Worm (Caenorhabditis elegans) whole organism, midembryonic: ENCODE measurements around the gene num-1.

Experiments
- T22C8.4 ChIP-seq: fragments of 200-800 bp; sonication (Bioruptor generic); IDR thresholded peaks from 2 replicates; pipeline ENCODE4 v1.3.6; 2022; ENCODE audit warnings: missing genetic modification characterization, missing compliant biosample characterization
- cog-1 ChIP-seq: sonication (generic microtip); optimal IDR thresholded peaks from 2 replicates; lab custom pipeline; 2016; ENCODE audit warnings: missing genetic modification characterization, missing compliant biosample characterization
- flt-1 ChIP-seq: fragments of 200-800 bp; sonication (Bioruptor generic); IDR thresholded peaks from 2 replicates; pipeline ENCODE4 v1.3.6; 2022; ENCODE audit warnings: missing genetic modification characterization, missing compliant biosample characterization
- klf-2 ChIP-seq: fragments of 200-800 bp; sonication (Bioruptor generic); conservative IDR thresholded peaks from 2 replicates; pipeline ENCODE4 v1.3.6; 2022; ENCODE audit warnings: missing genetic modification reagents, missing genetic modification characterization, missing compliant biosample characterization
- med-1 ChIP-seq: sonication (generic microtip); optimal IDR thresholded peaks from 2 replicates; lab custom pipeline; 2017; ENCODE audit warnings: missing genetic modification characterization, mild to moderate bottlenecking, missing compliant biosample characterization, antibody characterized with exemption, missing genetic modification reagents; ENCODE audit not compliant: insufficient read depth
- ref-1 ChIP-seq: fragments of 200-800 bp; sonication (Bioruptor generic); conservative IDR thresholded peaks from 2 replicates; pipeline ENCODE4 v1.3.6; 2022; ENCODE audit warnings: missing genetic modification reagents, missing genetic modification characterization, missing compliant biosample characterization
- tab-1 ChIP-seq: fragments of 200-800 bp; sonication (Bioruptor generic); IDR thresholded peaks from 2 replicates; pipeline ENCODE4 v1.3.6; 2022; ENCODE audit warnings: missing genetic modification characterization, missing compliant biosample characterization
- ztf-23 ChIP-seq: fragments of 200-800 bp; sonication (Bioruptor generic); IDR thresholded peaks from 2 replicates; pipeline ENCODE4 v1.3.6; 2022; ENCODE audit warnings: missing genetic modification reagents, missing genetic modification characterization, missing compliant biosample characterization
- ztf-29 ChIP-seq: fragments of 200-800 bp; sonication (Bioruptor generic); IDR thresholded peaks from 2 replicates; pipeline ENCODE4 v1.3.6; 2022; ENCODE audit warnings: missing genetic modification reagents, missing genetic modification characterization, missing compliant biosample characterization

num-1 gene

ce11 chrV:20847743-20848229 is 18.2 kb downstream of the num-1 start:
- no peak for TF ChIP-seq ztf-29
- no peak for TF ChIP-seq ref-1 (GFP tag; lab: Robert Waterston, UW)
- no peak for TF ChIP-seq cog-1 (tag; lab: Kevin White, UChicago)
- TF ChIP-seq ztf-23 (GFP tag; lab: Robert Waterston, UW), result no peak
- no peak for TF ChIP-seq tab-1 (GFP tag; lab: Robert Waterston, UW)
- TF ChIP-seq med-1 (GFP tag; lab: Kevin White, UChicago), result no peak
- TF ChIP-seq flt-1 (GFP tag; lab: Robert Waterston, UW), result no peak

ce11 chrV:20850580-20850979 is 21.0 kb downstream of the num-1 start, which contains the start of gene clec-264:
clec-264 (minus strand) TSS chrV:20850701.
- TF ChIP-seq tab-1 (GFP tag; lab: Robert Waterston, UW), result no peak

ce11 chrV:20851847-20852386 is 22.3 kb downstream of the num-1 start, which contains the start of gene ndua-1:
ndua-1 (minus strand) TSS chrV:20851897.
- no peak for TF ChIP-seq cog-1 (tag; lab: Kevin White, UChicago)
- TF ChIP-seq med-1 (GFP tag; lab: Kevin White, UChicago), result peak; percentile 41
- TF ChIP-seq flt-1 (GFP tag; lab: Robert Waterston, UW), result peak; percentile 65; the same call in 1 of the 2 replicates
- peak; percentile 41; the same call in 1 of the 2 replicates for TF ChIP-seq tab-1 (GFP tag; lab: Robert Waterston, UW)
- no peak for TF ChIP-seq T22C8.4
- TF ChIP-seq ztf-29, result no peak
- no peak for TF ChIP-seq ref-1 (GFP tag; lab: Robert Waterston, UW)
- TF ChIP-seq ztf-23 (GFP tag; lab: Robert Waterston, UW), result peak; percentile 57; the same call in 1 of the 2 replicates
- TF ChIP-seq klf-2 (GFP tag; lab: Robert Waterston, UW), result no peak

- no peak for TF ChIP-seq T22C8.4
- TF ChIP-seq med-1 (GFP tag; lab: Kevin White, UChicago), result no peak
- no peak for TF ChIP-seq ref-1 (GFP tag; lab: Robert Waterston, UW)
- TF ChIP-seq ztf-29, result no peak
- TF ChIP-seq ztf-23 (GFP tag; lab: Robert Waterston, UW), result no peak
- no peak for TF ChIP-seq klf-2 (GFP tag; lab: Robert Waterston, UW)
- no peak for TF ChIP-seq flt-1 (GFP tag; lab: Robert Waterston, UW)
- TF ChIP-seq tab-1 (GFP tag; lab: Robert Waterston, UW), result no peak
- no peak for TF ChIP-seq cog-1 (tag; lab: Kevin White, UChicago)
Observed at ce11 chrV:20853581-20854161, 24.1 kb downstream of the num-1 start, which contains the start of gene F31D4.5. F31D4.5 (plus strand) TSS chrV:20854071.

- TF ChIP-seq T22C8.4 (no peak), klf-2 (GFP tag; lab: Robert Waterston, UW) (no peak), tab-1 (GFP tag; lab: Robert Waterston, UW) (no peak), ref-1 (GFP tag; lab: Robert Waterston, UW) (no peak), cog-1 (tag; lab: Kevin White, UChicago) (no peak), ztf-23 (GFP tag; lab: Robert Waterston, UW) (no peak), med-1 (GFP tag; lab: Kevin White, UChicago) (no peak), flt-1 (GFP tag; lab: Robert Waterston, UW) (no peak), ztf-29 (no peak)
Observed at ce11 chrV:20861080-20861479, 31.5 kb downstream of the num-1 start, which contains the start of gene try-4. try-4 (minus strand) TSS chrV:20861153.

- no peak for TF ChIP-seq flt-1 (GFP tag; lab: Robert Waterston, UW)
- no peak for TF ChIP-seq ztf-29
- no peak for TF ChIP-seq T22C8.4
- no peak for TF ChIP-seq med-1 (GFP tag; lab: Kevin White, UChicago)
- no peak for TF ChIP-seq cog-1 (tag; lab: Kevin White, UChicago)
- TF ChIP-seq tab-1 (GFP tag; lab: Robert Waterston, UW), result no peak
- TF ChIP-seq ref-1 (GFP tag; lab: Robert Waterston, UW), result no peak
- TF ChIP-seq klf-2 (GFP tag; lab: Robert Waterston, UW), result no peak
- no peak for TF ChIP-seq ztf-23 (GFP tag; lab: Robert Waterston, UW)
Observed at ce11 chrV:20862681-20863080, 33.1 kb downstream of the num-1 start, which contains the start of gene twk-35. twk-35 (plus strand) TSS chrV:20862981.

- TF ChIP-seq tab-1 (GFP tag; lab: Robert Waterston, UW) (no peak), med-1 (GFP tag; lab: Kevin White, UChicago) (no peak), flt-1 (GFP tag; lab: Robert Waterston, UW) (no peak), klf-2 (GFP tag; lab: Robert Waterston, UW) (no peak), T22C8.4 (no peak), ztf-23 (GFP tag; lab: Robert Waterston, UW) (no peak), cog-1 (tag; lab: Kevin White, UChicago) (no peak), ztf-29 (no peak), ref-1 (GFP tag; lab: Robert Waterston, UW) (no peak)
Observed at ce11 chrV:20866406-20866805, 36.8 kb downstream of the num-1 start.

ce11 chrV:20868329-20868728 is 38.7 kb downstream of the num-1 start, which contains the start of gene F31D4.8:
F31D4.8 (minus strand) TSS chrV:20868429.
- TF ChIP-seq ref-1 (GFP tag; lab: Robert Waterston, UW) (no peak), flt-1 (GFP tag; lab: Robert Waterston, UW) (no peak), med-1 (GFP tag; lab: Kevin White, UChicago) (no peak), cog-1 (tag; lab: Kevin White, UChicago) (no peak), ztf-29 (no peak), klf-2 (GFP tag; lab: Robert Waterston, UW) (no peak), ztf-23 (GFP tag; lab: Robert Waterston, UW) (no peak), T22C8.4 (no peak), tab-1 (GFP tag; lab: Robert Waterston, UW) (no peak)

- no peak for TF ChIP-seq ref-1 (GFP tag; lab: Robert Waterston, UW)
- TF ChIP-seq ztf-29, result no peak
- TF ChIP-seq T22C8.4, result no peak
- no peak for TF ChIP-seq med-1 (GFP tag; lab: Kevin White, UChicago)
- no peak for TF ChIP-seq tab-1 (GFP tag; lab: Robert Waterston, UW)
Observed at ce11 chrV:20870633-20871032, 41.0 kb downstream of the num-1 start.
